Worm (Caenorhabditis elegans) whole organism, mixed stage, embryonic: Measurements from ENCODE around the gene best-15.

Experiments used
- M03D4.4 ChIP-seq: sonication (generic microtip); optimal IDR thresholded peaks from 2 replicates; lab custom pipeline; 2017; ENCODE audit warnings: mild to moderate bottlenecking, missing genetic modification characterization, missing compliant biosample characterization
- ceh-39 ChIP-seq: fragments of 150-350 bp; optimal IDR thresholded peaks from 2 replicates; lab custom pipeline; 2014; ENCODE audit warnings: missing biosample characterization, missing genetic modification characterization
- ces-1 ChIP-seq: fragments of 150-350 bp; optimal IDR thresholded peaks from 2 replicates; lab custom pipeline; 2014; ENCODE audit warnings: missing biosample characterization, missing genetic modification reagents, missing genetic modification characterization
- cnd-1 ChIP-seq: fragments of 200-800 bp; sonication (Bioruptor generic); optimal IDR thresholded peaks from 2 replicates; lab custom pipeline; 2018; ENCODE audit warnings: mild to moderate bottlenecking, missing genetic modification characterization, missing compliant biosample characterization
- drap-1 ChIP-seq: fragments of 200-800 bp; sonication (Bioruptor generic); optimal IDR thresholded peaks from 3 replicates; lab custom pipeline; 2018; ENCODE audit warnings: mild to moderate bottlenecking, missing genetic modification characterization, missing compliant biosample characterization
- elt-1 ChIP-seq: sonication (generic microtip); optimal IDR thresholded peaks from 2 replicates; lab custom pipeline; 2017; ENCODE audit warnings: missing genetic modification characterization, mild to moderate bottlenecking, missing compliant biosample characterization, antibody characterized with exemption, moderate library complexity, borderline replicate concordance; ENCODE audit not compliant: insufficient read depth
- elt-3 ChIP-seq: fragments of 150-350 bp; optimal IDR thresholded peaks from 2 replicates; lab custom pipeline; 2014; ENCODE audit warnings: missing biosample characterization, missing genetic modification characterization
- flh-1 ChIP-seq: fragments of 200-800 bp; sonication (Bioruptor generic); optimal IDR thresholded peaks from 2 replicates; lab custom pipeline; 2018; ENCODE audit warnings: mild to moderate bottlenecking, missing genetic modification characterization, moderate library complexity, missing compliant biosample characterization
- ham-2 ChIP-seq: fragments of 200-800 bp; sonication (Bioruptor generic); optimal IDR thresholded peaks from 2 replicates; lab custom pipeline; 2018; ENCODE audit warnings: mild to moderate bottlenecking, missing genetic modification characterization, missing compliant biosample characterization
- hlh-1 ChIP-seq: fragments of 150-350 bp; optimal IDR thresholded peaks from 2 replicates; lab custom pipeline; 2014; ENCODE audit warnings: missing biosample characterization, missing genetic modification reagents, missing genetic modification characterization
- lin-32 ChIP-seq: fragments of 200-800 bp; sonication (Bioruptor generic); optimal IDR thresholded peaks from 2 replicates; lab custom pipeline; 2018; ENCODE audit warnings: mild to moderate bottlenecking, missing genetic modification characterization, missing compliant biosample characterization
- lsy-2 ChIP-seq: fragments of 150-350 bp; optimal IDR thresholded peaks from 2 replicates; lab custom pipeline; 2014; ENCODE audit warnings: missing biosample characterization, missing genetic modification characterization
- mab-5 ChIP-seq: fragments of 150-350 bp; optimal IDR thresholded peaks from 2 replicates; lab custom pipeline; 2014; ENCODE audit warnings: missing biosample characterization, missing genetic modification characterization
- mls-2 ChIP-seq: sonication (generic microtip); optimal IDR thresholded peaks from 2 replicates; lab custom pipeline; 2016; ENCODE audit warnings: mild to moderate bottlenecking, missing genetic modification characterization, moderate library complexity, missing compliant biosample characterization
- nhr-12 ChIP-seq: fragments of 150-350 bp; optimal IDR thresholded peaks from 2 replicates; lab custom pipeline; 2014; ENCODE audit warnings: missing biosample characterization, missing genetic modification characterization
- nhr-2 ChIP-seq: fragments of 150-350 bp; optimal IDR thresholded peaks from 2 replicates; lab custom pipeline; 2014; ENCODE audit warnings: missing biosample characterization, missing genetic modification characterization
- nhr-237 ChIP-seq: fragments of 150-350 bp; optimal IDR thresholded peaks from 2 replicates; lab custom pipeline; 2014; ENCODE audit warnings: missing biosample characterization, missing genetic modification characterization
- nhr-28 ChIP-seq: fragments of 150-350 bp; optimal IDR thresholded peaks from 2 replicates; lab custom pipeline; 2014; ENCODE audit warnings: missing biosample characterization, missing genetic modification characterization
- nhr-76 ChIP-seq: sonication (generic microtip); optimal IDR thresholded peaks from 2 replicates; lab custom pipeline; 2017; ENCODE audit warnings: missing biosample characterization, missing genetic modification characterization
- pha-4 ChIP-seq: fragments of 150-350 bp; optimal IDR thresholded peaks from 2 replicates; lab custom pipeline; 2018; ENCODE audit warnings: missing biosample characterization, missing genetic modification reagents, missing genetic modification characterization
- sem-2 ChIP-seq: fragments of 200-800 bp; sonication (Bioruptor generic); optimal IDR thresholded peaks from 2 replicates; lab custom pipeline; 2018; ENCODE audit warnings: mild to moderate bottlenecking, missing genetic modification characterization, missing compliant biosample characterization
- snpc-4 ChIP-seq: fragments of 150-350 bp; optimal IDR thresholded peaks from 2 replicates; lab custom pipeline; 2014; ENCODE audit warnings: missing biosample characterization, missing genetic modification characterization
- sptf-1 ChIP-seq: sonication (generic microtip); optimal IDR thresholded peaks from 2 replicates; lab custom pipeline; 2017; ENCODE audit warnings: mild to moderate bottlenecking, missing genetic modification characterization, moderate library complexity, missing compliant biosample characterization
- tbx-8 ChIP-seq: fragments of 200-800 bp; sonication (Bioruptor generic); optimal IDR thresholded peaks from 2 replicates; lab custom pipeline; 2018; ENCODE audit warnings: mild to moderate bottlenecking, missing genetic modification characterization, moderate library complexity, missing compliant biosample characterization
- unc-120 ChIP-seq: sonication (generic microtip); optimal IDR thresholded peaks from 2 replicates; lab custom pipeline; 2017; ENCODE audit warnings: missing genetic modification characterization, missing compliant biosample characterization; ENCODE audit not compliant: poor library complexity, severe bottlenecking
- unc-39 ChIP-seq: fragments of 150-350 bp; optimal IDR thresholded peaks from 2 replicates; lab custom pipeline; 2014; ENCODE audit warnings: missing biosample characterization, missing genetic modification characterization
- unc-62 ChIP-seq: fragments of 150-350 bp; optimal IDR thresholded peaks from 2 replicates; lab custom pipeline; 2014; ENCODE audit warnings: missing biosample characterization, missing genetic modification reagents, missing genetic modification characterization
- zip-8 ChIP-seq: fragments of 150-350 bp; optimal IDR thresholded peaks from 2 replicates; lab custom pipeline; 2014; ENCODE audit warnings: missing biosample characterization, missing genetic modification characterization
- ztf-11 ChIP-seq: fragments of 150-350 bp; optimal IDR thresholded peaks from 2 replicates; lab custom pipeline; 2014; ENCODE audit warnings: missing biosample characterization, missing genetic modification characterization

best-15 gene

DNA sequence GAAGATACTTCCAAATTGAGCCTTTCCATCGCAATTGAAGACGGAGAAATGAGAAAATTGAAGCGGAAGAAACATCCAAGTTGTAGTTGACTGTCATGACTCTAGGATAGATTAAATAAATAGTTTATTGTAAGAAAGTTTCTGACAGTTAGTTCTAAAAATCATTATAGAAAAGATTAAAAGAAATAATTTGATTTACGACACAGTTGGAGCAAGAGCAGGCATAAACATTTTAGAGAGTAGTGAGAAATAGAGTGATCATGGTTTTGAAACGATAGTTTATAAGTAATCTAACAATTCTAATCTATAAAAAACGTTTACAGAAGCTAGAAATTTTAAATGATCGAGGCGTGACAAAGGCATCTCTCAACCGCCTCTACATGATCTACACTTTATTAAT lies at the start of gene best-15:
Gene best-15 (minus strand): TSS at position 101 of the 400 bp plus-strand sequence.
- TF ChIP-seq nhr-12: no peak
- no peak for TF ChIP-seq elt-3 (tag; lab: Kevin White, UChicago)
- TF ChIP-seq nhr-28: no peak

DNA sequence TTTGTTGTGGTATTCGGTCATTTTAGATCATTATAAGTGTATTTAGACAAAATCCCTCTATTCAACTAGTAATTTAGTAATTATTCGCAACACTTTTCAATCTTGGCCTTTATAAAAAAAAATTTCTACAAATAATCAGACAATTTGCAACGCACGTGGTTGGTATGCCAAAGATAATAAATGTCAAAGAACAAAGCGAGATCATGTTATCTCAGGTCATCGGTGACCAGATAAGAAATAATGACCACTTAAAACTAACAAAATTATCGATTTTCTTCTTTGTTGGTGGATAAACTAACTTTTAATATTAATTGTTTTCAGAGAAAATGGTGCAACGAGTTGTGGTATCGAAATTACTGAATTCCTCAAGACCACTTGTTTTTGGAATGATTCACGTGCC lies 49.2 kb upstream of the best-15 start, which contains the start of gene F13E9.13:
Gene F13E9.13 (plus strand): TSS at position 317 of the 400 bp plus-strand sequence.
- no peak for TF ChIP-seq snpc-4 (tag; lab: Kevin White, UChicago)
- TF ChIP-seq ceh-39 (tag; lab: Kevin White, UChicago): no peak
- TF ChIP-seq nhr-28: no peak
- peak; percentile 88 for TF ChIP-seq elt-1 (tag; lab: Kevin White, UChicago)
- no peak for TF ChIP-seq unc-39 (tag; lab: Kevin White, UChicago)
- TF ChIP-seq lsy-2 (tag; lab: Kevin White, UChicago): no peak

DNA sequence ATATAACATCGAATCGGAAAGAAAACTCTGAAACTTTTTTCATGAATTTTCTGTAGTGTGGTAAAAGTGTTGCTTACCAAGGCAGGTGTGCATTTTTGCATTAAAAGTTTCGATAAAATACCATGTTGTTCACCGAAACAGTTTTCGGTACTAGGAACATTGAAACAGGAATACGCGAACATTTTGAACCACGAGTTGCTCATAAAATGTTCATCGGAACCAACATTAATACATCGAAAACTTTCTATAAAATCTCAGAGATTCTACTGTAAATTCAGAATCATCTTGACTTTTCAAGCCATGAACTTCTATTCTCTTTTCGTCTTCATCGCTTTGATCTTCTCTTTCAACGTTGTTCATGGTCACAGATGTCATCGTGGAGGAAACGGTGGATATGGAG lies 48.2 kb upstream of the best-15 start, which contains the start of gene fipr-15:
Gene fipr-15 (plus strand): TSS at position 301 of the 400 bp plus-strand sequence.
- no peak for TF ChIP-seq lin-32 (GFP tag; lab: Kevin White, UChicago)
- TF ChIP-seq drap-1 (GFP tag; lab: Kevin White, UChicago): no peak
- no peak for TF ChIP-seq hlh-1 (tag; lab: Kevin White, UChicago)

- TF ChIP-seq ztf-11 (tag; lab: Kevin White, UChicago) (no peak), ces-1 (GFP tag; lab: Kevin White, UChicago) (no peak), lsy-2 (tag; lab: Kevin White, UChicago) (no peak), sem-2 (GFP tag; lab: Kevin White, UChicago) (no peak), nhr-12 (no peak), unc-120 (tag; lab: Kevin White, UChicago) (no peak), nhr-76 (tag; lab: Kevin White, UChicago) (no peak), nhr-237 (tag; lab: Kevin White, UChicago) (no peak), M03D4.4 (tag; lab: Kevin White, UChicago) (no peak), cnd-1 (tag; lab: Kevin White, UChicago) (no peak), unc-62 (GFP tag; lab: Kevin White, UChicago) (no peak), tbx-8 (GFP tag; lab: Kevin White, UChicago) (no peak), mab-5 (no peak), nhr-2 (tag; lab: Kevin White, UChicago) (no peak)
Observed at ce11 chrIV:10879542-10879941, 47.5 kb upstream of the best-15 start, which contains the start of gene sdz-13. sdz-13 (minus strand) TSS chrIV:10879642.

- no peak for TF ChIP-seq sem-2 (GFP tag; lab: Kevin White, UChicago)
- TF ChIP-seq zip-8: no peak
- no peak for TF ChIP-seq hlh-1 (tag; lab: Kevin White, UChicago)
- no peak for TF ChIP-seq nhr-28
- no peak for TF ChIP-seq nhr-76 (tag; lab: Kevin White, UChicago)
- no peak for TF ChIP-seq ceh-39 (tag; lab: Kevin White, UChicago)
- no peak for TF ChIP-seq flh-1 (GFP tag; lab: Kevin White, UChicago)
- no peak for TF ChIP-seq cnd-1 (tag; lab: Kevin White, UChicago)
- no peak for TF ChIP-seq unc-39 (tag; lab: Kevin White, UChicago)
- TF ChIP-seq ham-2 (GFP tag; lab: Kevin White, UChicago): no peak
Observed at ce11 chrIV:10876844-10877243, 44.8 kb upstream of the best-15 start, which contains the start of gene fipr-14. fipr-14 (plus strand) TSS chrIV:10877144.

DNA sequence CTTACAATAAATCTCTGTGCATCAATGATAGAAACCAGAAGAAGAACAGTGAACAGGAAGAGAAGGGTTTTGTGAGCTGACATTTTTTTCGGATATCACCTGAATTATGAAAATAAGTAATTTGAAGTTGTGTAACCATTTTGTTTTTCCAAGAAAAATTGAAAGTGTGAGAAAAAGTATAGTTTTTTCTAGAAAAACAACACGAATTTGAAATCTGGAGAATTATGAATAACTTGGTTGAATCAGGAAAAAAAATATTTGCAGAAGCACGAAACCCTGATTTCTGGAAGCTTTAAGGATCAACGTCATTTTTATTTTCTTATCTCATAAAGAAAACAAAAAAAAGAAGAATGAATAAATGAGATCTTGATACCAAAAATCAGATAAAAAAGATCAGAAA lies 42.5 kb upstream of the best-15 start, which contains the start of gene F13E9.12:
Gene F13E9.12 (minus strand): TSS at position 101 of the 400 bp plus-strand sequence.
- no peak for TF ChIP-seq nhr-2 (tag; lab: Kevin White, UChicago)
- no peak for TF ChIP-seq sptf-1 (tag; lab: Kevin White, UChicago)
- TF ChIP-seq unc-62 (GFP tag; lab: Kevin White, UChicago): no peak
- no peak for TF ChIP-seq pha-4 (tag; lab: Kevin White, UChicago)
- no peak for TF ChIP-seq mls-2 (tag; lab: Kevin White, UChicago)
- no peak for TF ChIP-seq snpc-4 (tag; lab: Kevin White, UChicago)
